Fruit fly (Drosophila melanogaster): Measurements from ENCODE around the gene Zmynd8.

Zmynd8 gene

dm6 chr3R:31683048-31683857 is 14.0 kb downstream of the Zmynd8 start:
- TF ChIP-seq Sin3A (optimal IDR thresholded peaks at IDR 0.05) (no peak), h (optimal IDR thresholded peaks at IDR 0.05) (no peak), psq (optimal IDR thresholded peaks at IDR 0.05) (no peak), Myc (optimal IDR thresholded peaks at IDR 0.05) (no peak), insv (optimal IDR thresholded peaks at IDR 0.05) (no peak), ttk (optimal IDR thresholded peaks at IDR 0.05) (no peak)

dm6 chr3R:31686692-31687351 is 17.6 kb downstream of the Zmynd8 start:
- no peak for TF ChIP-seq psq (optimal IDR thresholded peaks at IDR 0.05)
- TF ChIP-seq h (optimal IDR thresholded peaks at IDR 0.05), result no peak
- no peak for TF ChIP-seq Sin3A (optimal IDR thresholded peaks at IDR 0.05)
- TF ChIP-seq ttk (optimal IDR thresholded peaks at IDR 0.05), result no peak
- no peak for TF ChIP-seq Myc (optimal IDR thresholded peaks at IDR 0.05)
- no peak for TF ChIP-seq insv (optimal IDR thresholded peaks at IDR 0.05)

- TF ChIP-seq ttk (optimal IDR thresholded peaks at IDR 0.05), result no peak
- no peak for TF ChIP-seq insv (optimal IDR thresholded peaks at IDR 0.05)
- no peak for TF ChIP-seq psq (optimal IDR thresholded peaks at IDR 0.05)
- TF ChIP-seq Sin3A (optimal IDR thresholded peaks at IDR 0.05), result no peak
- TF ChIP-seq Myc (optimal IDR thresholded peaks at IDR 0.05), result no peak
- TF ChIP-seq h (optimal IDR thresholded peaks at IDR 0.05), result no peak
Observed at dm6 chr3R:31687782-31688181, 18.5 kb downstream of the Zmynd8 start.

dm6 chr3R:31688671-31689642 is 19.7 kb downstream of the Zmynd8 start:
- TF ChIP-seq psq (optimal IDR thresholded peaks at IDR 0.05) (no peak), h (optimal IDR thresholded peaks at IDR 0.05) (no peak), insv (optimal IDR thresholded peaks at IDR 0.05) (no peak), Myc (optimal IDR thresholded peaks at IDR 0.05) (no peak), ttk (optimal IDR thresholded peaks at IDR 0.05) (no peak), Sin3A (optimal IDR thresholded peaks at IDR 0.05) (no peak)

- TF ChIP-seq insv (optimal IDR thresholded peaks at IDR 0.05) (no peak), Myc (optimal IDR thresholded peaks at IDR 0.05) (no peak), ttk (optimal IDR thresholded peaks at IDR 0.05) (no peak), psq (optimal IDR thresholded peaks at IDR 0.05) (no peak), h (optimal IDR thresholded peaks at IDR 0.05) (no peak), Sin3A (optimal IDR thresholded peaks at IDR 0.05) (no peak)
Observed at dm6 chr3R:31689727-31690126, 20.5 kb downstream of the Zmynd8 start.

- no peak for TF ChIP-seq insv (optimal IDR thresholded peaks at IDR 0.05)
- no peak for TF ChIP-seq h (optimal IDR thresholded peaks at IDR 0.05)
- no peak for TF ChIP-seq ttk (optimal IDR thresholded peaks at IDR 0.05)
- no peak for TF ChIP-seq psq (optimal IDR thresholded peaks at IDR 0.05)
Observed at dm6 chr3R:31690439-31690838, 21.2 kb downstream of the Zmynd8 start.

- TF ChIP-seq Myc (optimal IDR thresholded peaks at IDR 0.05), result no peak
- no peak for TF ChIP-seq h (optimal IDR thresholded peaks at IDR 0.05)
- no peak for TF ChIP-seq psq (optimal IDR thresholded peaks at IDR 0.05)
- no peak for TF ChIP-seq Sin3A (optimal IDR thresholded peaks at IDR 0.05)
- TF ChIP-seq ttk (optimal IDR thresholded peaks at IDR 0.05), result no peak
- no peak for TF ChIP-seq insv (optimal IDR thresholded peaks at IDR 0.05)
Observed at dm6 chr3R:31696664-31697063, 27.4 kb downstream of the Zmynd8 start.

- TF ChIP-seq h (optimal IDR thresholded peaks at IDR 0.05) (no peak), psq (optimal IDR thresholded peaks at IDR 0.05) (no peak), Myc (optimal IDR thresholded peaks at IDR 0.05) (no peak), insv (optimal IDR thresholded peaks at IDR 0.05) (no peak), Sin3A (optimal IDR thresholded peaks at IDR 0.05) (no peak), ttk (optimal IDR thresholded peaks at IDR 0.05) (no peak)
Observed at dm6 chr3R:31697606-31698005, 28.3 kb downstream of the Zmynd8 start.

- no peak for TF ChIP-seq Sin3A (optimal IDR thresholded peaks at IDR 0.05)
- TF ChIP-seq Myc (optimal IDR thresholded peaks at IDR 0.05), result no peak
- no peak for TF ChIP-seq h (optimal IDR thresholded peaks at IDR 0.05)
- TF ChIP-seq psq (optimal IDR thresholded peaks at IDR 0.05), result no peak
- TF ChIP-seq ttk (optimal IDR thresholded peaks at IDR 0.05), result no peak
- TF ChIP-seq insv (optimal IDR thresholded peaks at IDR 0.05), result no peak
Observed at dm6 chr3R:31698143-31698776, 29.0 kb downstream of the Zmynd8 start.

dm6 chr3R:31700212-31700611 is 30.9 kb downstream of the Zmynd8 start:
- no peak for TF ChIP-seq ttk (optimal IDR thresholded peaks at IDR 0.05)
- no peak for TF ChIP-seq psq (optimal IDR thresholded peaks at IDR 0.05)
- TF ChIP-seq Sin3A (optimal IDR thresholded peaks at IDR 0.05), result no peak

dm6 chr3R:31701934-31702333 is 32.7 kb downstream of the Zmynd8 start:
- TF ChIP-seq h (optimal IDR thresholded peaks at IDR 0.05) (no peak), psq (optimal IDR thresholded peaks at IDR 0.05) (no peak), Sin3A (optimal IDR thresholded peaks at IDR 0.05) (no peak), Myc (optimal IDR thresholded peaks at IDR 0.05) (no peak), ttk (optimal IDR thresholded peaks at IDR 0.05) (no peak), insv (optimal IDR thresholded peaks at IDR 0.05) (no peak)
